Fruit fly (Drosophila melanogaster): ENCODE results near the gene Mitofilin.

Gene Mitofilin

DNA sequence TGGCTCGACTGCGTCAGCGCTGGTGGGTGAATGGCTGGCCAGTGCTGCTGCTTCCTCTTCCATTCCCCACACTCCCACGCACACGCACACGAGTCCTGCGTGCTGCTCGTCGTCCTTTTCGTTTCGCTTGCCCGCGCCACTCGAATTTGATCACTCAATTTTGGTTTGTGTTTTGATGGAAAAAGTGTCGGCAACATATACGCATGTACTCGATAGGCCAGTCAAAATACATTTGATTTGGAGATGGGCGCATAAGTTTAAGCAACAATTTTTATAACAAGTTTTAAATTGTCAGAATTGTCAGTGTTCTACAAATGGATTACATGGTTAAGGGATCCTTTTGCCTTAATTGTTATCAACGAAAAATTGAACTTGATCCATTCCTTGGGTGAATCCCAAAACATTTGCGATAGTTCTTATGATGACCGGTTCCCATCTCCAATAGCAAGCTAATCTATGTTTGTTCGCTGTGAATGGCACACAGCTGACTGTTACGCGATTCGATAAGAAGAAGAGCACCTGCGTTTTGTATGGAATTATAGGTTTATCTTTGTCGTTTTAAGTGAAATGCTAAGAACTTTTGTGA, at the start of gene Mitofilin, which contains the start of gene mRpL35 (continued):
- TF ChIP-seq CG8119 (GFP tag; IDR thresholded peaks at IDR 0.05) (no peak), CG7368 (GFP tag; optimal IDR thresholded peaks at IDR 0.05) (no peak), CG8632 (GFP tag; optimal IDR thresholded peaks at IDR 0.05) (no peak), CG4318 (GFP tag; optimal IDR thresholded peaks at IDR 0.05) (no peak), fkh (GFP tag; optimal IDR thresholded peaks at IDR 0.05) (no peak), cyc (GFP tag; optimal IDR thresholded peaks at IDR 0.05) (peak; percentile 53), Eip93F (GFP tag; optimal IDR thresholded peaks at IDR 0.05) (no peak), Eip75B (GFP tag; optimal IDR thresholded peaks at IDR 0.05) (peak; percentile 47)

DNA sequence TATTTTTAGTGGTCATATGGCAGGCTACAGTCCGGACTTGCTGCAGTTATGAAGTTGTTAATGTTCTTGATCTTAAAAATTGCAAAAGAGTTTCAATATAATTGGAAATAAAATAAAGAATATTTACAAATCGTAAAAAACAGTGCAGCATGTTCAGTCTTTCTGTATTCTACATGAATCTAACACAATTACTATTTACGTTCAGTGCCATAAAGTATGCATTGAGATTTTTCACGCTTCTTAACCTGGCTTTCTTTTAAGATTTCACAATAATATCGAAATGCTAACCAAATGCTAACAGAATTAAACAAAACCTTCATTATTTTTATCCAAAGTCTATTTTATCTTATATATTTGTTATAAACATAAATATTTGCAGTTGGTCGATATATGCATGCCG, 49.4 kb upstream of the Mitofilin start:
- TF ChIP-seq Eip78C (GFP tag) (peak; percentile 36), fd59A (GFP tag; optimal IDR thresholded peaks at IDR 0.05) (no peak)

DNA sequence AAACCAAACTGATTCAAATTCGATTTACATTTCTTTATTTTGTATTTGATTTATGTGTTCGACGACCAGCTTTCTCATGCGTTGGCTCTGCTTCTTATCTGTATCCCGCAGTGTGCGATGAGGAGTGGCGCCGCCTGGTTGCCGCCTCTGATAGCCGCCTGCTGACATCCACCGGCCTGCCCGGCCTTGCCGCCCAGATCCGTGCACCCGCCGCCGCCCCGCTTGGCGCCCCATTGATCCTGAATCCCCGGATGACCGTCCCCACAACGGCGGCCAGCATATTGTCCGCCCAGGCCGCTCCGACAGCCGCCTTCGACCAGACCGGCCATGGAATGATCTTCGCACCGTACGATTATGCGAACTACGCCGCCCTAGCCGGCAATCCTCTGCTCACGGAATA, 48.5 kb upstream of the Mitofilin start:
- TF ChIP-seq CG6854 (GFP tag; optimal IDR thresholded peaks at IDR 0.05) (no peak), CG32006 (GFP tag; optimal IDR thresholded peaks at IDR 0.05) (no peak), ss (GFP tag; optimal IDR thresholded peaks at IDR 0.05) (no peak), achi (GFP tag; optimal IDR thresholded peaks at IDR 0.05) (no peak), CG10669 (GFP tag; optimal IDR thresholded peaks at IDR 0.05) (no peak), CG16779 (tag; optimal IDR thresholded peaks at IDR 0.05) (no peak), CG3032 (tag; optimal IDR thresholded peaks at IDR 0.05) (no peak), Sox14 (GFP tag; optimal IDR thresholded peaks at IDR 0.05) (no peak), fkh (GFP tag; optimal IDR thresholded peaks at IDR 0.05) (no peak), vri (GFP tag; optimal IDR thresholded peaks at IDR 0.05) (no peak), Sox15 (GFP tag; optimal IDR thresholded peaks at IDR 0.05) (no peak), Hr39 (GFP tag; optimal IDR thresholded peaks at IDR 0.05) (no peak), pdm3 (GFP tag; optimal IDR thresholded peaks at IDR 0.05) (no peak), CG3919 (GFP tag; optimal IDR thresholded peaks at IDR 0.05) (no peak), esn (GFP tag; optimal IDR thresholded peaks at IDR 0.05) (no peak), CG4318 (GFP tag; optimal IDR thresholded peaks at IDR 0.05) (no peak), Hr4 (GFP tag; optimal IDR thresholded peaks at IDR 0.05) (no peak), CG34406 (GFP tag; optimal IDR thresholded peaks at IDR 0.05) (no peak)

DNA sequence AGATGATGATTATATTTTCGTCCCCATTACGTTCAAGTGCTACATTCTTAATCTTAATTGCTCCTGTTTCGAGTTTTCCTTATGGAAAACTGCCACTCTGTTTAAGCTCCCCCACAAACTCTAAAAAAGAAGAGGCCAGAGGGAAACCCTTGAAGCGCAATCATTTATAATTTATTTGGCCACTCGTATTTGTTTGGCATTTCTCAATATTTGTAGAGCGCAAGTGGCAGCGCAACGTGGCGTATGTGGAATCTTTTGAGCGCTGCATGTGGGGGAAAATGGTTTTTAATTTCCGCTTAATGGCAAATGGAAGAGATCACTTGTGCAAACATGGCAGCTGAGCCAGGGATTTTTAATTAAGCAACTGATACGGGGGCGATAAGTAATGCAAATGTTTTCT, 44.1 kb upstream of the Mitofilin start:
- no peak for TF ChIP-seq topi (GFP tag; optimal IDR thresholded peaks at IDR 0.05)
- TF ChIP-seq cyc (GFP tag; optimal IDR thresholded peaks at IDR 0.05), result no peak
- peak; percentile 1 for TF ChIP-seq esn (GFP tag; optimal IDR thresholded peaks at IDR 0.05)
- peak; percentile 51 for TF ChIP-seq svp (GFP tag)
- TF ChIP-seq achi (GFP tag; optimal IDR thresholded peaks at IDR 0.05), result no peak
- TF ChIP-seq fkh (GFP tag; optimal IDR thresholded peaks at IDR 0.05), result peak; percentile 16

DNA sequence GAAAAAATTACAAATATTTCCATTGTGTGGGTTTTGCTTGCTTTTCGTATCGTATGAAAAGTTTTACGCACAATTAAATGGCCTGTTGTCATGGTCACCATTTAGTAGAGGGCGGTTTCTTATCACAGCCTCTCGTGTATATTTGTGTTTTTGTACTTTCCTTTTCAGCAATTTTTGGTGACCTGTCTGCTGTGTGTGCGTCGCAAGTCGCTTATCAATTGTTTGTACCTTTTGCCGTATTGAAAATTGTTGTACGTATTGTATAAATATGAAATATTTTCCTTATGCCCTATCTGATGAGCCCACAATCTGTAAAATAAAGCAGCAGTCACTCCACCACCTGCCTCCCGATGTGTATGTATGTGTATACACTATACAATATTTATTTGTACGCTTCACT, 43.3 kb upstream of the Mitofilin start:
- TF ChIP-seq CG11294 (GFP tag; IDR thresholded peaks at IDR 0.05), result no peak
- TF ChIP-seq CG6792 (GFP tag; optimal IDR thresholded peaks at IDR 0.05), result no peak
- TF ChIP-seq eg (GFP tag; IDR thresholded peaks at IDR 0.05), result no peak
- TF ChIP-seq ss (GFP tag; optimal IDR thresholded peaks at IDR 0.05), result peak in 1 of 2 experiments; percentile 38
- TF ChIP-seq CG8319 (GFP tag; optimal IDR thresholded peaks at IDR 0.05), result no peak
- no peak for TF ChIP-seq CG10631 (GFP tag; optimal IDR thresholded peaks at IDR 0.05)
- no peak for TF ChIP-seq CG8119 (GFP tag; IDR thresholded peaks at IDR 0.05)
- no peak for TF ChIP-seq fd85E (GFP tag; optimal IDR thresholded peaks at IDR 0.05)
- no peak for TF ChIP-seq cyc (GFP tag; optimal IDR thresholded peaks at IDR 0.05)
- no peak for TF ChIP-seq esn (GFP tag; optimal IDR thresholded peaks at IDR 0.05)
- TF ChIP-seq vri (GFP tag; optimal IDR thresholded peaks at IDR 0.05), result no peak
- TF ChIP-seq Gug (GFP tag; IDR thresholded peaks at IDR 0.05), result no peak
- no peak for TF ChIP-seq OdsH (GFP tag; optimal IDR thresholded peaks at IDR 0.05)
- no peak for TF ChIP-seq Hr38 (GFP tag; optimal IDR thresholded peaks at IDR 0.05)
- TF ChIP-seq Met (GFP tag; optimal IDR thresholded peaks at IDR 0.05), result no peak
- no peak for TF ChIP-seq Blimp-1 (GFP tag; optimal IDR thresholded peaks at IDR 0.05)
- TF ChIP-seq svp (GFP tag), result peak; percentile 92
- no peak for TF ChIP-seq salr (GFP tag; optimal IDR thresholded peaks at IDR 0.05)
- TF ChIP-seq Ets21C (GFP tag; optimal IDR thresholded peaks at IDR 0.05), result no peak
- no peak for TF ChIP-seq CG11762 (GFP tag; optimal IDR thresholded peaks at IDR 0.05; ENCODE audit: insufficient read depth)
- no peak for TF ChIP-seq net (GFP tag; optimal IDR thresholded peaks at IDR 0.05)
- TF ChIP-seq Lpt (GFP tag; optimal IDR thresholded peaks at IDR 0.05), result no peak
- TF ChIP-seq CG31627 (GFP tag; optimal IDR thresholded peaks at IDR 0.05), result no peak
- peak; percentile 47 for TF ChIP-seq Eip78C (GFP tag)
- TF ChIP-seq CG8632 (GFP tag; optimal IDR thresholded peaks at IDR 0.05), result peak; percentile 13

Data from whole organism, prepupa.